Worm (Caenorhabditis elegans) whole organism, L3 larva: ENCODE data around the gene F23H11.4.
A peak's percentile ranks its signal among the peaks of the same experiment; 100 is the strongest.

Source experiments
- ZK546.5 ChIP-seq: sonication (generic microtip); optimal IDR thresholded peaks from 2 replicates; lab custom pipeline; 2017; ENCODE audit warnings: missing biosample characterization, missing genetic modification characterization
- aly-2 ChIP-seq: fragments of 150-350 bp; optimal IDR thresholded peaks from 2 replicates; lab custom pipeline; 2014; ENCODE audit warnings: missing biosample characterization, missing genetic modification characterization
- ceh-28 ChIP-seq: fragments of 150-350 bp; optimal IDR thresholded peaks from 2 replicates; lab custom pipeline; 2014; ENCODE audit warnings: missing biosample characterization, missing genetic modification reagents, missing genetic modification characterization
- ceh-82 ChIP-seq: fragments of 150-350 bp; optimal IDR thresholded peaks from 2 replicates; lab custom pipeline; 2014; ENCODE audit warnings: missing biosample characterization, missing genetic modification characterization
- ceh-9 ChIP-seq: sonication (generic microtip); optimal IDR thresholded peaks from 2 replicates; lab custom pipeline; 2018; ENCODE audit warnings: missing biosample characterization, missing genetic modification characterization
- daf-12 ChIP-seq: fragments of 150-350 bp; optimal IDR thresholded peaks from 2 replicates; lab custom pipeline; 2014; ENCODE audit warnings: missing biosample characterization, missing genetic modification reagents, missing genetic modification characterization
- egl-27 ChIP-seq: sonication (generic microtip); optimal IDR thresholded peaks from 4 replicates; lab custom pipeline; 2017; ENCODE audit warnings: missing biosample characterization, missing genetic modification reagents, missing genetic modification characterization
- egl-5 ChIP-seq: fragments of 150-350 bp; optimal IDR thresholded peaks from 2 replicates; lab custom pipeline; 2017; ENCODE audit warnings: missing biosample characterization, missing genetic modification reagents, missing genetic modification characterization, inconsistent platforms
- elt-2 ChIP-seq: sonication (generic microtip); optimal IDR thresholded peaks from 2 replicates; lab custom pipeline; 2016; ENCODE audit warnings: missing genetic modification reagents, mild to moderate bottlenecking, missing genetic modification characterization, missing compliant biosample characterization
- elt-3 ChIP-seq, 3 experiments: fragments of 150-350 bp in 1 of 3; sonication (generic microtip) in 2 of 3; optimal IDR thresholded peaks; 2 replicates in 2 of 3; 4 replicates in 1 of 3; lab custom pipeline; 2014 to 2017; ENCODE audit warnings: missing biosample characterization in 3 of 3, missing genetic modification characterization in 3 of 3
- fkh-10 ChIP-seq: sonication (generic microtip); optimal IDR thresholded peaks from 2 replicates; lab custom pipeline; 2017; ENCODE audit warnings: missing biosample characterization, missing genetic modification reagents, missing genetic modification characterization
- fkh-2 ChIP-seq: fragments of 150-350 bp; optimal IDR thresholded peaks from 2 replicates; lab custom pipeline; 2014; ENCODE audit warnings: missing biosample characterization, missing genetic modification reagents, missing genetic modification characterization
- hmg-11 ChIP-seq: sonication (generic microtip); optimal IDR thresholded peaks from 2 replicates; lab custom pipeline; 2016; ENCODE audit warnings: missing genetic modification characterization, missing compliant biosample characterization
- jun-1 ChIP-seq: fragments of 150-350 bp; optimal IDR thresholded peaks from 2 replicates; lab custom pipeline; 2014; ENCODE audit warnings: missing biosample characterization, missing genetic modification reagents, missing genetic modification characterization
- lin-15B ChIP-seq: fragments of 150-350 bp; optimal IDR thresholded peaks from 2 replicates; lab custom pipeline; 2014; ENCODE audit warnings: missing biosample characterization, missing genetic modification characterization
- lin-39 ChIP-seq: fragments of 150-350 bp; optimal IDR thresholded peaks from 2 replicates; lab custom pipeline; 2018; ENCODE audit warnings: missing biosample characterization, missing genetic modification reagents, missing genetic modification characterization
- mml-1 ChIP-seq: fragments of 150-350 bp; sonication (generic microtip); optimal IDR thresholded peaks from 3 replicates; lab custom pipeline; 2014; ENCODE audit warnings: missing biosample characterization, missing genetic modification characterization
- nfya-1 ChIP-seq: sonication (generic microtip); optimal IDR thresholded peaks from 2 replicates; lab custom pipeline; 2017; ENCODE audit warnings: missing genetic modification characterization, mild to moderate bottlenecking, missing compliant biosample characterization, antibody characterized with exemption, moderate library complexity; ENCODE audit not compliant: insufficient read depth
- nhr-11 ChIP-seq: fragments of 150-350 bp; optimal IDR thresholded peaks from 2 replicates; lab custom pipeline; 2014; ENCODE audit warnings: missing biosample characterization, missing genetic modification characterization
- nhr-12 ChIP-seq: fragments of 150-350 bp; optimal IDR thresholded peaks from 2 replicates; lab custom pipeline; 2014; ENCODE audit warnings: missing biosample characterization, missing genetic modification characterization
- nhr-23 ChIP-seq: fragments of 150-350 bp; optimal IDR thresholded peaks from 2 replicates; lab custom pipeline; 2014; ENCODE audit warnings: missing biosample characterization, missing genetic modification reagents, missing genetic modification characterization
- nhr-237 ChIP-seq: fragments of 150-350 bp; optimal IDR thresholded peaks from 2 replicates; lab custom pipeline; 2014; ENCODE audit warnings: missing biosample characterization, missing genetic modification characterization
- nhr-43 ChIP-seq: sonication (generic microtip); optimal IDR thresholded peaks from 2 replicates; lab custom pipeline; 2016; ENCODE audit warnings: mild to moderate bottlenecking, missing genetic modification characterization, missing compliant biosample characterization; ENCODE audit not compliant: poor library complexity, severe bottlenecking
- nhr-67 ChIP-seq: fragments of 150-350 bp; optimal IDR thresholded peaks from 2 replicates; lab custom pipeline; 2014; ENCODE audit warnings: missing biosample characterization, missing genetic modification characterization
- nhr-76 ChIP-seq: fragments of 150-350 bp; sonication (generic microtip); optimal IDR thresholded peaks from 5 replicates; lab custom pipeline; 2014; ENCODE audit warnings: missing biosample characterization, missing genetic modification characterization
- nhr-77 ChIP-seq: fragments of 150-350 bp; optimal IDR thresholded peaks from 2 replicates; lab custom pipeline; 2014; ENCODE audit warnings: missing biosample characterization, missing genetic modification characterization
- pha-4 ChIP-seq: fragments of 150-350 bp; optimal IDR thresholded peaks from 2 replicates; lab custom pipeline; 2014; ENCODE audit warnings: missing biosample characterization, missing genetic modification reagents, missing genetic modification characterization
- pqm-1 ChIP-seq: fragments of 150-350 bp; optimal IDR thresholded peaks from 2 replicates; lab custom pipeline; 2017; ENCODE audit warnings: missing biosample characterization, missing genetic modification characterization, inconsistent platforms
- sea-2 ChIP-seq: fragments of 150-350 bp; sonication (generic microtip); optimal IDR thresholded peaks from 4 replicates; lab custom pipeline; 2014; ENCODE audit warnings: missing biosample characterization, missing genetic modification reagents, missing genetic modification characterization
- snpc-4 ChIP-seq: fragments of 150-350 bp; optimal IDR thresholded peaks from 2 replicates; lab custom pipeline; 2014; ENCODE audit warnings: missing biosample characterization, missing genetic modification characterization
- unc-39 ChIP-seq: sonication (generic microtip); optimal IDR thresholded peaks from 4 replicates; lab custom pipeline; 2017; ENCODE audit warnings: missing biosample characterization, missing genetic modification characterization
- unc-62 ChIP-seq: fragments of 150-350 bp; sonication (generic microtip); optimal IDR thresholded peaks from 4 replicates; lab custom pipeline; 2014; ENCODE audit warnings: missing biosample characterization, missing genetic modification reagents, missing genetic modification characterization
- ztf-4 ChIP-seq: fragments of 150-350 bp; optimal IDR thresholded peaks from 2 replicates; lab custom pipeline; 2014; ENCODE audit warnings: missing biosample characterization, missing genetic modification characterization

F23H11.4 gene

DNA sequence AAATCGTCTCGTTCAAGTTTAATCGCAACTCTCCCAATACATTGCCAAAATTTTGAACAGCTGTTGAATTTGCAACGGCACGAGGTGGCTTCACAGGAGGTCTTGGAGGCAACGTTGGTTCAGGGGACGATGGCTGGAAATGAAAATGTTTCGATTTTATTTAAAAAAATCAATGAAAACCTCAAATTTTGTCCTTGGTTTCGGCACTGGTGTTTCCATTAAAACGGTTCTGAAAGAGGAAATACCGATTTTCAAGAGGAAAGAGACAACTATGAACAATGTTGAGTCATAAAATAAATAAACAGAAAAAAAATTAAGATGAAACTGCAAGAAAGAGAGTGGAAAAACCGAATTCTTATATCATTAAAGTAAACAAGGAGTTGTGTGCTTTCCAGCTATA is at the start of gene F23H11.4:
TSS of gene F23H11.4 (minus strand) at position 229 of the 400 bp plus-strand sequence.
- no peak for TF ChIP-seq unc-62
- no peak for TF ChIP-seq ztf-4 (tag; lab: Kevin White, UChicago)
- TF ChIP-seq pha-4 (tag; lab: Kevin White, UChicago): peak; percentile 54
- no peak for TF ChIP-seq daf-12 (tag; lab: Kevin White, UChicago)

DNA sequence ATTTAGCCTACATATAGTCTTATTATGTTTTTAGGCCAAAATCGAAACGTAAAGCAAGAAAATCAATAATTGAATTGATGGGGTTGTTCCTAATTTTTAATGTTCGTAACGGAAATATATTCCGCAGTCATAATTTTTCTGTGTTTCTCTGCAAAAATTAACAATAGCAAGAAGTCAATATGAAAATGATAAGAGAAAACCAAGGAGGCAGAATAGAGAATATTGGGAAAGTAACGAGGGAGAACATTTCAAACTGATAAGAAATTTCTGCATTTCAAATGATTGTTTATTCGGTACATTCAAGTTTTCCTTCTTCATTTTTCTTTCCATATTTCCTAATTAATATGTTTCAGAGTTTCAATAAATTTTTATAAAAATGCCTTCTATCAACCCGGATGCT is 48.6 kb upstream of the F23H11.4 start, which contains the start of gene fbxa-54:
TSS of gene fbxa-54 (plus strand) at position 354 of the 400 bp plus-strand sequence.
- TF ChIP-seq jun-1 (tag; lab: Kevin White, UChicago) (no peak), unc-39 (no peak), mml-1 (tag; lab: Kevin White, UChicago) (no peak), nhr-77 (tag; lab: Kevin White, UChicago) (no peak), elt-2 (tag; lab: Kevin White, UChicago) (peak; percentile 70), ceh-9 (tag; lab: Kevin White, UChicago) (no peak), pha-4 (tag; lab: Kevin White, UChicago) (peak; percentile 66)

DNA sequence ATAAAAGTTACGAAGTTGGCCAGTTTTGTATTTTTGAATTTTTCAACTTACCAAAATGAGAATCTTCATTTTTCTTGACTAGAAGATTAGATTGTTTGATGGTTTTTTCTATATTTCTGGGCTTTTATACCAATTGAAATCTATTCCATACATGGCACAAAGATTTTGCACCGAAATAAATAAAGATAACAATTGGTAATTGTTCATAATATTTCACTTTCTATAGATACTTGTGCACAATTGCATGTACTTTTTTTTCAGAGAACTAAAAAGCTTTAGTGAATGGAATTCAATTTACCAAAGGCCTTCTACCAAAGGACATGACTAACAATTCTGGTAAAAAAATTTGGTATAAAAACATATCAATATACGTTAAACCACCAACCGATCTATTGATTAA is 47.2 kb upstream of the F23H11.4 start, which contains the start of the genes T12B5.15 and T12B5.14:
TSS of gene T12B5.15 (minus strand) at position 101 of the 400 bp plus-strand sequence.
TSS of gene T12B5.14 (plus strand) at position 321 of the 400 bp plus-strand sequence.
- TF ChIP-seq ztf-4 (tag; lab: Kevin White, UChicago): no peak

DNA sequence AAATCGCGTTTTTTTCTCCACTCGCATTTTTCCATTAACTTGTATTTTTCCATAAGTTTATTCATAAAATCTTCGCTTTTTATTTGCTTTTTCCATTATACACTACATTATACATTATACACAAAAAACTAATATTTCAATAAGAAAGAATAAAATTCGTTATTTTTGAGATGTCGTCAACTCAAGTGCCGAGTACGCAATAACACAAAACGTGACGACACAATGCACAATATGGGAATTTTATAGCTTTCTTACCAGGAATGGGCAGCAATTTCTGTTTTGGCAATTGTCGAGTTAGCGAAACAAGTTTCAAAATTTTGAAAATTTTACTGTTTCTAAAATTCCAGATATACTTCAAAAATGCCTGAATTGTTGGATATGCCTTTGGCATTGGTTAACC is 44.8 kb upstream of the F23H11.4 start, which contains the start of gene fbxa-10:
TSS of gene fbxa-10 (plus strand) at position 207 of the 400 bp plus-strand sequence.
- TF ChIP-seq hmg-11 (tag; lab: Kevin White, UChicago) (peak; percentile 59), pha-4 (tag; lab: Kevin White, UChicago) (peak; percentile 30), nhr-67 (no peak), egl-5 (peak; percentile 2)

DNA sequence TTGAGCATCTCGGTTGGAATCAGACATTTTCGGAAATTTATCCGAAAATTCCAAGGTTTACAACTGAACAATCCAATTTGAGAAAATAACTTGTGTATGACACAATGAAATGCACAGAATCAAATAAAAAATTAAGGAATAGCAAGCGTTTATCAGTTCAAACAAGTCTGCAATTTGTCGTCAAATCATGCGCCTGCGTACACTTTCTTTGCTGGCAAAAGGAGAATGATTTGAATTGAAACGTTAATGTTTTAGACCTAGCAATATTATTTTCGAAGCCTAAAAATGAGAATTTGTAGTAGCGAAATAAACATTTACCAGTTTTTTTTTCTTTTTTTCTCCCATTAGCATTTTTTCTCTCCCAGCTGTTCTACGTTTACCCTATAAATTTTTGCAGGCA is 43.1 kb upstream of the F23H11.4 start, which contains the start of the genes fbxa-67 and fbxa-11:
TSS of gene fbxa-67 (minus strand) at position 199 of the 400 bp plus-strand sequence.
TSS of gene fbxa-11 (plus strand) at position 398 of the 400 bp plus-strand sequence.
- TF ChIP-seq nfya-1 (tag; lab: Kevin White, UChicago) (peak; percentile 14), snpc-4 (tag; lab: Kevin White, UChicago) (no peak), ceh-82 (tag; lab: Kevin White, UChicago) (no peak), lin-15B (tag; lab: Kevin White, UChicago) (peak; percentile 0), unc-39 (no peak), pha-4 (tag; lab: Kevin White, UChicago) (peak; percentile 50), hmg-11 (tag; lab: Kevin White, UChicago) (no peak), egl-27 (tag; lab: Kevin White, UChicago) (no peak), nhr-11 (tag; lab: Kevin White, UChicago) (no peak), egl-5 (no peak), elt-2 (tag; lab: Kevin White, UChicago) (peak; percentile 19), nhr-237 (tag; lab: Kevin White, UChicago) (no peak), nhr-23 (tag; lab: Kevin White, UChicago) (no peak), jun-1 (tag; lab: Kevin White, UChicago) (peak; percentile 0), fkh-10 (GFP tag; lab: Kevin White, UChicago) (no peak)

DNA sequence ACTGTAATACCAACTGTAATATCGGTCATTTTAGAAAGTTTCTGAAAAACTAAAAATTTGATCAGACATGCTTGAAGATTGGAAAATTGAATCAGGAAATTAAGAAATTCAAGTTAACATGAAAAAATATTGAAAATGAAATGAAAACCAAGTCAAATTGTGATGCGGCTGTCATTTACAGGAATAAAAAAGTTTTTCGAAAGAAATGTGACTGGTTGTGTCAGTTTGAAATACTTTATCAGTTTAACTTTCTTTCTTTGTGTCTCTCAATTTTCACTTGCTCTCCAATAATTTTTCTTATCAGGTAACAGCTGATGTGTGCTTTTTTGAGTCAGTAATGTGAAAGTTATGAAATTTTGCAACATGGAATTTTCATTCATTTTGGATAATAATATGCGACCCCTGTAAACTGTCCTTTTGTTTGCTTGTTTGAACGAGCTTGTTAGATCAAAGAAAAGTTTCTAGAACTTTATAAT is 38.9 kb upstream of the F23H11.4 start, which contains the start of gene fbxa-60:
TSS of gene fbxa-60 (minus strand) at position 51 of the 476 bp plus-strand sequence.
- TF ChIP-seq lin-15B (tag; lab: Kevin White, UChicago) (no peak), egl-27 (tag; lab: Kevin White, UChicago) (no peak), ceh-28 (tag; lab: Kevin White, UChicago) (no peak), snpc-4 (tag; lab: Kevin White, UChicago) (no peak), fkh-2 (tag; lab: Kevin White, UChicago) (no peak), nhr-67 (no peak), nhr-43 (no peak), aly-2 (tag; lab: Kevin White, UChicago) (no peak), pqm-1 (peak; percentile 15), sea-2 (GFP tag; lab: Kevin White, UChicago) (no peak), elt-3 (tag; optimal IDR thresholded peaks at IDR 0.05; lab: Kevin White, UChicago) (no peak), nhr-76 (tag; lab: Kevin White, UChicago) (no peak), nhr-12 (tag; lab: Kevin White, UChicago) (no peak), lin-39 (no peak), elt-2 (tag; lab: Kevin White, UChicago) (peak; percentile 79), ztf-4 (tag; lab: Kevin White, UChicago) (no peak), nhr-11 (tag; lab: Kevin White, UChicago) (no peak), ZK546.5 (no peak), pha-4 (tag; lab: Kevin White, UChicago) (peak; percentile 19)
- TF ChIP-seq, all 47 proteins: peak for 3
